Worm (Caenorhabditis elegans): Measurements from ENCODE around the gene swsn-7.

DNA sequence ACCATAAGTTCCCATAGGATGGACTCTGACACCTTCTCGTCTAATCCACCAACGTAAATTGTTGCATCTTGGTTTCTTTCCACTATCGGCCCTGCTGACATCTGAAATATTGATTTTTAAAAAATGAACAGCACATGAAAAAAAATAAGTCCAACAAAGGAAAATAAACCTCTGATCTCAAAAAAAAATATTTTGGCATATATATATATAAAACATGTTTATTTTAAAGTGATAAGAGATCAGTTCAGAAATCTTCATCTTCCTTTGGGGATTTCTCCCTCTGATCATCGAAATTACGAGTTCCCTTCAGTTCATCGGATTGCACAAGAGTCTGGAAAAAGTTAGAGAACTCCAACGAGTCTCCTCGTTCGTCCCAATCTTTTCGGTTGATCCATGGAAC, 8.1 kb upstream of the swsn-7 start, which contains the start of gene sap-49:
- TF ChIP-seq mep-1 (tag; optimal IDR thresholded peaks at IDR 0.05) (no peak), nhr-48 (tag; optimal IDR thresholded peaks at IDR 0.05) (no peak), nhr-237 (tag; optimal IDR thresholded peaks at IDR 0.05) (no peak), aha-1 (tag) (no peak), R02D3.7 (tag; optimal IDR thresholded peaks at IDR 0.05) (no peak), unc-62 (GFP tag; optimal IDR thresholded peaks at IDR 0.05 in 1 of 2) (no peak), unc-62 (tag; optimal IDR thresholded peaks at IDR 0.05) (no peak), ama-1 (optimal IDR thresholded peaks at IDR 0.05) (no peak), ctbp-1 (GFP tag; IDR thresholded peaks at IDR 0.05) (no peak), egl-27 (tag; optimal IDR thresholded peaks at IDR 0.05) (no peak), lin-15B (tag; optimal IDR thresholded peaks at IDR 0.05) (no peak), nhr-25 (tag; optimal IDR thresholded peaks at IDR 0.05; ENCODE audit: borderline replicate concordance, insufficient read depth) (no peak)
